Worm (Caenorhabditis elegans) whole organism, young adult: ENCODE measurements around the gene C49F5.8.

ENCODE experiments used
- B0035.1 ChIP-seq: sonication (generic microtip); optimal IDR thresholded peaks from 2 replicates; lab custom pipeline; 2016; ENCODE audit warnings: missing genetic modification characterization, mild to moderate bottlenecking, missing compliant biosample characterization, missing genotype, missing genetic modification reagents
- B0261.1 ChIP-seq: sonication (generic microtip); optimal IDR thresholded peaks from 2 replicates; lab custom pipeline; 2016; ENCODE audit warnings: mild to moderate bottlenecking, missing genetic modification characterization, moderate library complexity, missing compliant biosample characterization
- B0336.3 ChIP-seq: fragments of 200-800 bp; sonication (Bioruptor generic); IDR thresholded peaks from 2 replicates; pipeline ENCODE4 v1.3.6; 2022; ENCODE audit warnings: missing genetic modification characterization, missing compliant biosample characterization
- F10E7.11 ChIP-seq: sonication (generic microtip); optimal IDR thresholded peaks from 2 replicates; lab custom pipeline; 2017; ENCODE audit warnings: mild to moderate bottlenecking, missing genetic modification characterization, moderate library complexity, missing compliant biosample characterization
- F22D6.2 ChIP-seq: sonication (generic microtip); optimal IDR thresholded peaks from 2 replicates; lab custom pipeline; 2016; ENCODE audit warnings: mild to moderate bottlenecking, missing genetic modification characterization, missing compliant biosample characterization
- F23B12.7 ChIP-seq: sonication (generic microtip); optimal IDR thresholded peaks from 2 replicates; lab custom pipeline; 2017; ENCODE audit warnings: missing genetic modification characterization, mild to moderate bottlenecking, missing compliant biosample characterization, antibody characterized with exemption, moderate library complexity; ENCODE audit not compliant: insufficient read depth
- F52B5.7 ChIP-seq: sonication (generic microtip); optimal IDR thresholded peaks from 2 replicates; lab custom pipeline; 2016; ENCODE audit warnings: mild to moderate bottlenecking, missing genetic modification characterization, missing compliant biosample characterization
- F57C9.4 ChIP-seq: sonication (generic microtip); optimal IDR thresholded peaks from 2 replicates; lab custom pipeline; 2017; ENCODE audit warnings: mild to moderate bottlenecking, missing genetic modification characterization, missing compliant biosample characterization
- K11D2.4 ChIP-seq: fragments of 200-800 bp; sonication (Bioruptor generic); IDR thresholded peaks from 2 replicates; pipeline ENCODE4 v1.3.6; 2022; ENCODE audit warnings: missing genetic modification reagents, missing genetic modification characterization, missing compliant biosample characterization
- T26A5.8 ChIP-seq: sonication (generic microtip); optimal IDR thresholded peaks from 2 replicates; lab custom pipeline; 2016; ENCODE audit warnings: missing genetic modification characterization, missing compliant biosample characterization
- Y56A3A.18 ChIP-seq: fragments of 200-800 bp; sonication (Bioruptor generic); IDR thresholded peaks from 2 replicates; pipeline ENCODE4 v1.3.6; 2022; ENCODE audit warnings: missing genetic modification reagents, missing genetic modification characterization, missing compliant biosample characterization
- ZK185.1 ChIP-seq: sonication (generic microtip); optimal IDR thresholded peaks from 2 replicates; lab custom pipeline; 2016; ENCODE audit warnings: mild to moderate bottlenecking, missing genetic modification characterization, missing compliant biosample characterization; ENCODE audit not compliant: poor library complexity, severe bottlenecking
- ama-1 ChIP-seq, 3 experiments: fragments of 150-350 bp in 1 of 3; sonication (generic microtip) in 2 of 3; optimal IDR thresholded peaks; 2 replicates each; lab custom pipeline; 2014 to 2018; ENCODE audit warnings: missing biosample characterization in 2 of 3, missing genetic modification characterization in 2 of 3, missing genetic modification reagents in 2 of 3
- aptf-2 ChIP-seq: fragments of 200-800 bp; sonication (Bioruptor generic); conservative IDR thresholded peaks from 2 replicates; pipeline ENCODE4 v1.3.6; 2022; ENCODE audit warnings: missing genetic modification reagents, missing genetic modification characterization, missing compliant biosample characterization
- atf-7 ChIP-seq: sonication (generic microtip); optimal IDR thresholded peaks from 2 replicates; lab custom pipeline; 2017; ENCODE audit warnings: mild to moderate bottlenecking, missing genetic modification characterization, missing compliant biosample characterization
- attf-3 ChIP-seq: fragments of 200-800 bp; sonication (Bioruptor generic); conservative IDR thresholded peaks from 2 replicates; pipeline ENCODE4 v1.3.6; 2022; ENCODE audit warnings: missing genetic modification reagents, missing genetic modification characterization, missing compliant biosample characterization
- bed-1 ChIP-seq: fragments of 200-800 bp; sonication (Bioruptor generic); IDR thresholded peaks from 2 replicates; pipeline ENCODE4 v1.3.6; 2022; ENCODE audit warnings: missing genetic modification reagents, missing genetic modification characterization, missing compliant biosample characterization
- bed-2 ChIP-seq: fragments of 200-800 bp; sonication (Bioruptor generic); IDR thresholded peaks from 2 replicates; pipeline ENCODE4 v1.3.6; 2022; ENCODE audit warnings: missing genetic modification reagents, missing genetic modification characterization, missing compliant biosample characterization
- cebp-1 ChIP-seq, 2 experiments: fragments of 200-800 bp in 1 of 2; sonication (Bioruptor generic) in 1 of 2; sonication (generic microtip) in 1 of 2; IDR thresholded peaks in 1 of 2; optimal IDR thresholded peaks in 1 of 2; 2 replicates each; pipeline versions ENCODE4 v1.3.6 to Lab custom; 2017 to 2022; ENCODE audit warnings: missing compliant biosample characterization in 2 of 2, missing genetic modification characterization in 2 of 2, mild to moderate bottlenecking in 1 of 2, missing genetic modification reagents in 1 of 2, moderate library complexity in 1 of 2
- ceh-40 ChIP-seq: fragments of 200-800 bp; sonication (Bioruptor generic); IDR thresholded peaks from 2 replicates; pipeline ENCODE4 v1.3.6; 2022; ENCODE audit warnings: missing genetic modification characterization, missing compliant biosample characterization
- chd-7 ChIP-seq: sonication (generic microtip); optimal IDR thresholded peaks from 2 replicates; lab custom pipeline; 2016; ENCODE audit warnings: mild to moderate bottlenecking, missing genetic modification characterization, moderate library complexity, missing compliant biosample characterization
- egl-44 ChIP-seq: fragments of 200-800 bp; sonication (Bioruptor generic); IDR thresholded peaks from 2 replicates; pipeline ENCODE4 v1.3.6; 2022; ENCODE audit warnings: missing genetic modification reagents, missing genetic modification characterization, missing compliant biosample characterization
- hlh-12 ChIP-seq: sonication (generic microtip); optimal IDR thresholded peaks from 2 replicates; lab custom pipeline; 2016; ENCODE audit warnings: missing genetic modification characterization, missing compliant biosample characterization
- hlh-26 ChIP-seq: fragments of 200-800 bp; sonication (Bioruptor generic); conservative IDR thresholded peaks from 2 replicates; pipeline ENCODE4 v1.3.6; 2022; ENCODE audit warnings: missing genetic modification reagents, missing genetic modification characterization, missing compliant biosample characterization
- hrde-1 ChIP-seq: sonication (generic microtip); optimal IDR thresholded peaks from 2 replicates; lab custom pipeline; 2016; ENCODE audit warnings: missing genetic modification characterization, mild to moderate bottlenecking, missing compliant biosample characterization, moderate library complexity, missing genotype, missing genetic modification reagents, borderline replicate concordance
- lin-54 ChIP-seq: fragments of 200-800 bp; sonication (Bioruptor generic); optimal IDR thresholded peaks from 2 replicates; lab custom pipeline; 2018; ENCODE audit warnings: mild to moderate bottlenecking, missing genetic modification characterization, missing compliant biosample characterization
- lir-1 ChIP-seq: fragments of 200-800 bp; sonication (Bioruptor generic); conservative IDR thresholded peaks from 2 replicates; pipeline ENCODE4 v1.3.6; 2022; ENCODE audit warnings: missing genetic modification reagents, missing genetic modification characterization, missing compliant biosample characterization
- lsl-1 ChIP-seq: fragments of 200-800 bp; sonication (Bioruptor generic); optimal IDR thresholded peaks from 2 replicates; lab custom pipeline; 2018; ENCODE audit warnings: mild to moderate bottlenecking, missing genetic modification characterization, moderate library complexity, missing compliant biosample characterization
- madf-6 ChIP-seq: fragments of 200-800 bp; sonication (Bioruptor generic); IDR thresholded peaks from 2 replicates; pipeline ENCODE4 v1.3.6; 2022; ENCODE audit warnings: missing genetic modification reagents, missing genetic modification characterization, missing compliant biosample characterization
- mcd-1 ChIP-seq: fragments of 200-800 bp; sonication (Bioruptor generic); IDR thresholded peaks from 2 replicates; pipeline ENCODE4 v1.3.6; 2022; ENCODE audit warnings: missing genetic modification reagents, missing genetic modification characterization, missing compliant biosample characterization
- mel-28 ChIP-seq: sonication (generic microtip); optimal IDR thresholded peaks from 2 replicates; lab custom pipeline; 2016; ENCODE audit warnings: borderline replicate concordance, mild to moderate bottlenecking, missing genetic modification characterization, missing compliant biosample characterization
- mxl-1 ChIP-seq: sonication (generic microtip); optimal IDR thresholded peaks from 2 replicates; lab custom pipeline; 2016; ENCODE audit warnings: missing genetic modification characterization, missing compliant biosample characterization
- nfyb-1 ChIP-seq: fragments of 200-800 bp; sonication (Bioruptor generic); IDR thresholded peaks from 2 replicates; pipeline ENCODE4 v1.3.6; 2022; ENCODE audit warnings: missing genetic modification reagents, missing genetic modification characterization, missing compliant biosample characterization
- nhr-179 ChIP-seq: sonication (generic microtip); optimal IDR thresholded peaks from 2 replicates; lab custom pipeline; 2016; ENCODE audit warnings: mild to moderate bottlenecking, missing genetic modification characterization, missing compliant biosample characterization
- rcor-1 ChIP-seq: fragments of 200-800 bp; sonication (Bioruptor generic); IDR thresholded peaks from 2 replicates; pipeline ENCODE4 v1.3.6; 2022; ENCODE audit warnings: missing genetic modification reagents, missing genetic modification characterization, missing compliant biosample characterization
- rec-8 ChIP-seq, 2 experiments: sonication (generic microtip); optimal IDR thresholded peaks; 2 replicates each; lab custom pipeline; 2016; ENCODE audit warnings: mild to moderate bottlenecking in 2 of 2, missing genetic modification characterization in 2 of 2, missing genetic modification reagents in 2 of 2, missing genotype in 2 of 2, missing biosample characterization in 1 of 2, missing compliant biosample characterization in 1 of 2, moderate library complexity in 1 of 2
- rpc-1 ChIP-seq, 2 experiments: fragments of 150-350 bp in 1 of 2; sonication (generic microtip) in 1 of 2; optimal IDR thresholded peaks; 2 replicates each; lab custom pipeline; 2014 to 2018; ENCODE audit warnings: missing biosample characterization in 1 of 2, missing genetic modification characterization in 1 of 2, missing genetic modification reagents in 1 of 2, missing genotype in 1 of 2
- sea-2 ChIP-seq: fragments of 200-800 bp; sonication (Bioruptor generic); IDR thresholded peaks from 2 replicates; pipeline ENCODE4 v1.3.6; 2022; ENCODE audit warnings: missing genetic modification characterization, missing compliant biosample characterization
- snpc-1.1 ChIP-seq: sonication (generic microtip); optimal IDR thresholded peaks from 2 replicates; lab custom pipeline; 2017; ENCODE audit warnings: missing genetic modification characterization, mild to moderate bottlenecking, missing compliant biosample characterization, antibody characterized with exemption, moderate library complexity, missing genotype, missing genetic modification reagents; ENCODE audit not compliant: insufficient read depth
- tlf-1 ChIP-seq: fragments of 200-800 bp; sonication (Bioruptor generic); optimal IDR thresholded peaks from 2 replicates; lab custom pipeline; 2018; ENCODE audit warnings: mild to moderate bottlenecking, missing genetic modification characterization, missing compliant biosample characterization
- unc-62 ChIP-seq: fragments of 150-350 bp; optimal IDR thresholded peaks from 2 replicates; lab custom pipeline; 2014; ENCODE audit warnings: missing biosample characterization, missing genetic modification reagents, missing genetic modification characterization
- xnd-1 ChIP-seq: sonication (generic microtip); optimal IDR thresholded peaks from 2 replicates; lab custom pipeline; 2016; ENCODE audit warnings: missing genotype, missing genetic modification reagents, missing genetic modification characterization, missing compliant biosample characterization
- zim-3 ChIP-seq: sonication (generic microtip); optimal IDR thresholded peaks from 2 replicates; lab custom pipeline; 2017; ENCODE audit warnings: mild to moderate bottlenecking, missing genetic modification characterization, moderate library complexity, missing compliant biosample characterization
- ztf-18 ChIP-seq: sonication (generic microtip); optimal IDR thresholded peaks from 2 replicates; lab custom pipeline; 2016; ENCODE audit warnings: missing genotype, mild to moderate bottlenecking, missing genetic modification characterization, missing compliant biosample characterization
- ztf-22 ChIP-seq: fragments of 200-800 bp; sonication (Bioruptor generic); optimal IDR thresholded peaks from 2 replicates; lab custom pipeline; 2018; ENCODE audit warnings: mild to moderate bottlenecking, missing genetic modification characterization, moderate library complexity, missing compliant biosample characterization
- ztf-28 ChIP-seq: fragments of 200-800 bp; sonication (Bioruptor generic); IDR thresholded peaks from 2 replicates; pipeline ENCODE4 v1.3.6; 2022; ENCODE audit warnings: missing genetic modification reagents, missing genetic modification characterization, missing compliant biosample characterization

C49F5.8 gene

DNA sequence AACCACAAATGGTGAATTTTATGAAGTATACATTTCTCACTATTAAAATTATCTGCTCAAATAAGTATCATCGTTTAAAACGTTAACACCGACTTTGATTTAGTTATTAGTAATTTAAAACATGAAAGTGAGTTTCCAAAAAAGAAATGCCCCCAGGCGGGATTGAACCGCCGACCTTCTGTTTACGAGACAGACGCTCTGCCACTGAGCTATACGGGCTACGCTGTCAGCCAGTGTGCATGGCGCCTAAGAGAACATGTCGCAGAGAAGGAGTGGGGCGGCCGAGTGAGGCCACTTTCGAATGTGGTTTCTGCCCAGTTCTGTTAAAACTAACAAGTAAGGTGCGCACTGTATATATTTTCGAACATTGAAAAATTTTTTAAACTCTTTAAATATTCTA, 25.0 kb upstream of the C49F5.8 start (continued):
- TF ChIP-seq mcd-1 (GFP tag; lab: Robert Waterston, UW) (peak; percentile 70), unc-62 (GFP tag; lab: Kevin White, UChicago) (no peak), rec-8 (tag; optimal IDR thresholded peaks at IDR 0.05; lab: Kevin White, UChicago) (peak; percentile 78 to 80), xnd-1 (tag; lab: Kevin White, UChicago) (no peak), F22D6.2 (tag; lab: Kevin White, UChicago) (peak; percentile 31), B0035.1 (tag; lab: Kevin White, UChicago) (no peak), mxl-1 (peak; percentile 31), B0261.1 (peak; percentile 90), ceh-40 (GFP tag; lab: Robert Waterston, UW) (no peak), chd-7 (tag; lab: Kevin White, UChicago) (peak; percentile 37), rcor-1 (GFP tag; lab: Robert Waterston, UW) (peak; percentile 81), atf-7 (peak; percentile 32), mel-28 (tag; lab: Kevin White, UChicago) (peak; percentile 39), F52B5.7 (peak; percentile 66), egl-44 (GFP tag; lab: Robert Waterston, UW) (peak; percentile 82), B0336.3 (peak; percentile 66; the same call in 1 of the 2 replicates), ztf-28 (GFP tag; lab: Robert Waterston, UW) (peak; percentile 86), lsl-1 (GFP tag; lab: Kevin White, UChicago) (peak; percentile 4), bed-1 (no peak), lir-1 (GFP tag; lab: Robert Waterston, UW) (peak; percentile 31; the same call in 1 of the 2 replicates), hrde-1 (peak; percentile 18), ztf-18 (peak; percentile 52), hlh-26 (no peak), F10E7.11 (tag; lab: Kevin White, UChicago) (no peak), lin-54 (GFP tag; lab: Kevin White, UChicago) (peak; percentile 50), ama-1 (optimal IDR thresholded peaks at IDR 0.05; lab: Kevin White, UChicago) (no peak), ama-1 (GFP tag; optimal IDR thresholded peaks at IDR 0.05; lab: Kevin White, UChicago) (peak in 1 of 2 experiments; percentile 25), sea-2 (GFP tag; lab: Robert Waterston, UW) (0 out of 2 replicates have a peak, but pooled peaks have one; percentile 12), rpc-1 (optimal IDR thresholded peaks at IDR 0.05; lab: Kevin White, UChicago) (peak; percentile 82), rpc-1 (tag; optimal IDR thresholded peaks at IDR 0.05; lab: Kevin White, UChicago) (peak; percentile 86), zim-3 (peak; percentile 25), aptf-2 (0 out of 2 replicates have a peak, but pooled peaks have one; percentile 42), K11D2.4 (GFP tag; lab: Robert Waterston, UW) (peak; percentile 81), F57C9.4 (tag; lab: Kevin White, UChicago) (no peak), T26A5.8 (tag; lab: Kevin White, UChicago) (peak; percentile 49), ztf-22 (GFP tag; lab: Kevin White, UChicago) (no peak), F23B12.7 (tag; lab: Kevin White, UChicago) (peak; percentile 45), tlf-1 (GFP tag; lab: Kevin White, UChicago) (no peak), attf-3 (0 out of 2 replicates have a peak, but pooled peaks have one; percentile 16), hlh-12 (tag; lab: Kevin White, UChicago) (no peak), Y56A3A.18 (GFP tag; lab: Robert Waterston, UW) (peak; percentile 76; the same call in 1 of the 2 replicates), madf-6 (GFP tag; lab: Robert Waterston, UW) (peak; percentile 61), cebp-1 (GFP tag; IDR thresholded peaks at IDR 0.05; lab: Robert Waterston, UW) (0 out of 2 replicates have a peak, but pooled peaks have one; percentile 25), cebp-1 (tag; optimal IDR thresholded peaks at IDR 0.05; lab: Kevin White, UChicago) (peak; percentile 73), snpc-1.1 (peak; percentile 53), nfyb-1 (GFP tag; lab: Robert Waterston, UW) (peak; percentile 86), ZK185.1 (tag; lab: Kevin White, UChicago) (peak; percentile 93), bed-2 (GFP tag; lab: Robert Waterston, UW) (no peak), nhr-179 (tag; lab: Kevin White, UChicago) (peak; percentile 39)
